Fruit fly (Drosophila melanogaster) whole organism, pupa: Measurements from ENCODE around the gene CG4239.

ENCODE experiments used
- CG13204 ChIP-seq: fragments of 200-800 bp; sonication (Bioruptor generic); optimal IDR thresholded peaks from 2 replicates; lab custom pipeline; 2018; ENCODE audit warnings: missing biosample characterization, mild to moderate bottlenecking, missing genetic modification characterization, moderate library complexity
- CG17806 ChIP-seq: fragments of 200-800 bp; sonication (Bioruptor generic); optimal IDR thresholded peaks from 2 replicates; lab custom pipeline; 2018; ENCODE audit warnings: missing biosample characterization, mild to moderate bottlenecking, missing genetic modification characterization, moderate library complexity
- D1 ChIP-seq: fragments of 200-800 bp; sonication (Bioruptor generic); optimal IDR thresholded peaks from 2 replicates; lab custom pipeline; 2018; ENCODE audit warnings: missing biosample characterization, mild to moderate bottlenecking, missing genetic modification characterization, moderate library complexity

DNA sequence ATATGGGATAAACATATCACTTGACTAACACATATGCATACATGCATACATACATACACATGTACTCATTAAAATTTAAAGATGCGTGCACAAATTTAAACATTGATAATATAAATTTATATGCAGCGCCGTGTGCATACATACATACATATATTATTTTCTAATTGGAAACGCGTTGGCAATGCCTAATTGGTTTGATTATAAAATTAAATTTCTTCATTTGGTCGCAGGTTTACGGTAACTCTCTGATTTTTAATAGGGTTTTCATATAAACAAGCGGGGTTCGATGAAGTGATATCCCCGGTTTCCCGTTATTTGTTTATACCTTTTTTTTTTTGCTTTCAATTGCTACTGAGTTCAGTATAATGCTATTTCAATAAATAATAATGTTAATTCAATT lies 11.0 kb upstream of the CG4239 start:
- TF ChIP-seq D1 (tag; lab: Kevin White, UChicago) = no peak
- no peak for TF ChIP-seq CG13204 (GFP tag; lab: Kevin White, UChicago)
- TF ChIP-seq CG17806 = no peak
